Fruit fly (Drosophila melanogaster) S2 (cell line): Measurements from ENCODE around the gene Ugt304A1.

Experiments used
- CG8478 ChIP-seq: fragments of >200 bp; optimal IDR thresholded peaks from 2 replicates; lab custom pipeline; 2018
- CTCF ChIP-seq, 2 experiments: fragments of >200 bp; optimal IDR thresholded peaks; 2 replicates each; lab custom pipeline; 2018

dm6 chr3R:11219883-11220282, 44.7 kb upstream of the Ugt304A1 start, which contains the start of gene CG6689:
- TF ChIP-seq CG8478 (lab: Kevin White, UChicago), result no peak
- no peak for TF ChIP-seq CTCF (optimal IDR thresholded peaks at IDR 0.05; lab: Kevin White, UChicago)
